Fruit fly (Drosophila melanogaster): ENCODE measurements around the gene Pura.

dm6 chr3L:7643562-7643961 lies 50.7 kb downstream of the Pura start:
- no peak for TF ChIP-seq Pif1B (GFP tag; optimal IDR thresholded peaks at IDR 0.05)
- no peak for TF ChIP-seq D1 (tag; optimal IDR thresholded peaks at IDR 0.05)
- TF ChIP-seq rn (GFP tag; IDR thresholded peaks at IDR 0.05), result no peak
- no peak for TF ChIP-seq CG13204 (GFP tag; optimal IDR thresholded peaks at IDR 0.05)
- TF ChIP-seq Ets98B (GFP tag; IDR thresholded peaks at IDR 0.05), result no peak
- no peak for TF ChIP-seq CG4496 (GFP tag; IDR thresholded peaks at IDR 0.05)
- no peak for TF ChIP-seq CG34367 (tag; optimal IDR thresholded peaks at IDR 0.05)
- TF ChIP-seq CG8159 (tag; optimal IDR thresholded peaks at IDR 0.05), result no peak
- no peak for TF ChIP-seq gl (tag; optimal IDR thresholded peaks at IDR 0.05)
- no peak for TF ChIP-seq CG15710 (tag; optimal IDR thresholded peaks at IDR 0.05)
- TF ChIP-seq CG9948 (tag; optimal IDR thresholded peaks at IDR 0.05), result no peak
- no peak for TF ChIP-seq Pif1A (GFP tag; optimal IDR thresholded peaks at IDR 0.05)
- TF ChIP-seq CG14655 (GFP tag; optimal IDR thresholded peaks at IDR 0.05), result no peak
- TF ChIP-seq EcR (GFP tag; optimal IDR thresholded peaks at IDR 0.05), result no peak
